Worm (Caenorhabditis elegans): ENCODE measurements around the gene frpr-16.

DNA sequence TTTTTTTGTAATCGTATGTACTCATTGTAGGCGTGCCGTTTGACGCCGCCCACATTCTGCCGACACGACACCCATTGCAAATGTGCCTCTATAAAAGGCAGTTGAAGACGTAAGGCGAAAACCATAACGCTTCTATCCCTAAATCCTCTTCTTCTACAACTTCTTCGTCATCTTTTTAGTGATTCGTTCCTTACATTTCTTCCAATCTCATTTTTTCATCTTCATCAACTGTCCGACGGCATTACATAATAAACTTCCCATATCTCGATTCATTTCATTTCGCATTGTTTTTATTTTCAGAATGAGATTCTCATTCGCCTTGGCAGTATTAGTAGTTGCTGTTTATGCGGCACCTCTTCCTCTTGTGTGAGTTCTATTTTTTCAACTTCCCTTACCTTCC is 10.7 kb downstream of the frpr-16 start, which contains the start of gene ZK84.1:
- TF ChIP-seq med-1 (GFP tag; optimal IDR thresholded peaks at IDR 0.05; ENCODE audit: insufficient read depth) (no peak), ztf-23 (GFP tag; IDR thresholded peaks at IDR 0.05) (no peak), flt-1 (GFP tag; IDR thresholded peaks at IDR 0.05) (no peak), klf-2 (GFP tag; conservative IDR thresholded peaks at IDR 0.05) (no peak), ref-1 (GFP tag; conservative IDR thresholded peaks at IDR 0.05) (no peak), T22C8.4 (GFP tag; IDR thresholded peaks at IDR 0.05) (no peak)

Measured in whole organism, midembryonic.